Fruit fly (Drosophila melanogaster) whole organism: Measurements from ENCODE around the gene Vha68-2.

Experiments
- CG8478 ChIP-seq: fragments of >200 bp; optimal IDR thresholded peaks from 2 replicates; lab custom pipeline; 2018; ENCODE audit warnings: inconsistent platforms
- Dll ChIP-seq: fragments of >200 bp; optimal IDR thresholded peaks from 2 replicates; lab custom pipeline; 2017
- EcR ChIP-seq, 2 experiments: fragments of >200 bp; optimal IDR thresholded peaks; 2 replicates each; lab custom pipeline; 2017; ENCODE audit warnings: missing biosample characterization in 2 of 2, missing genetic modification characterization in 2 of 2, missing genetic modification reagents in 2 of 2
- pan ChIP-seq: fragments of >200 bp; optimal IDR thresholded peaks from 2 replicates; lab custom pipeline; 2017
- psq ChIP-seq: fragments of >200 bp; optimal IDR thresholded peaks from 2 replicates; lab custom pipeline; 2017
- usp ChIP-seq: fragments of >200 bp; optimal IDR thresholded peaks from 2 replicates; lab custom pipeline; 2017; ENCODE audit warnings: missing biosample characterization, missing genetic modification characterization, mixed read lengths

dm6 chr2L:12985043-12985442, 10.9 kb downstream of the Vha68-2 start:
- no peak for TF ChIP-seq Dll (lab: Kevin White, UChicago)
- TF ChIP-seq EcR (GFP tag; optimal IDR thresholded peaks at IDR 0.05; lab: Kevin White, UChicago) = no peak
- no peak for TF ChIP-seq psq
- TF ChIP-seq pan = no peak
- TF ChIP-seq CG8478 (lab: Kevin White, UChicago) = no peak
- no peak for TF ChIP-seq usp
